Worm (Caenorhabditis elegans) whole organism, L3 larva: ENCODE results near the gene acbp-4.

Experiments used
- ZK546.5 ChIP-seq: sonication (generic microtip); optimal IDR thresholded peaks from 2 replicates; lab custom pipeline; 2017; ENCODE audit warnings: missing biosample characterization, missing genetic modification characterization
- ama-1 ChIP-seq: fragments of 150-350 bp; optimal IDR thresholded peaks from 2 replicates; lab custom pipeline; 2018
- ceh-16 ChIP-seq: sonication (generic microtip); optimal IDR thresholded peaks from 2 replicates; lab custom pipeline; 2017; ENCODE audit warnings: missing biosample characterization, missing genetic modification characterization
- ceh-9 ChIP-seq: sonication (generic microtip); optimal IDR thresholded peaks from 2 replicates; lab custom pipeline; 2018; ENCODE audit warnings: missing biosample characterization, missing genetic modification characterization
- egl-27 ChIP-seq: sonication (generic microtip); optimal IDR thresholded peaks from 4 replicates; lab custom pipeline; 2017; ENCODE audit warnings: missing biosample characterization, missing genetic modification reagents, missing genetic modification characterization
- elt-1 ChIP-seq: fragments of 150-350 bp; optimal IDR thresholded peaks from 2 replicates; lab custom pipeline; 2014; ENCODE audit warnings: missing biosample characterization, missing genetic modification characterization
- elt-2 ChIP-seq: sonication (generic microtip); optimal IDR thresholded peaks from 2 replicates; lab custom pipeline; 2016; ENCODE audit warnings: missing genetic modification reagents, mild to moderate bottlenecking, missing genetic modification characterization, missing compliant biosample characterization
- elt-3 ChIP-seq, 3 experiments: fragments of 150-350 bp in 1 of 3; sonication (generic microtip) in 2 of 3; optimal IDR thresholded peaks; 2 replicates in 2 of 3; 4 replicates in 1 of 3; lab custom pipeline; 2014 to 2017; ENCODE audit warnings: missing biosample characterization in 3 of 3, missing genetic modification characterization in 3 of 3
- eor-1 ChIP-seq, 2 experiments: fragments of 150-350 bp; optimal IDR thresholded peaks; 2 replicates each; lab custom pipeline; 2014 to 2018; ENCODE audit warnings: missing biosample characterization in 2 of 2, missing genetic modification characterization in 2 of 2
- fkh-10 ChIP-seq: sonication (generic microtip); optimal IDR thresholded peaks from 2 replicates; lab custom pipeline; 2017; ENCODE audit warnings: missing biosample characterization, missing genetic modification reagents, missing genetic modification characterization
- fkh-2 ChIP-seq: fragments of 150-350 bp; optimal IDR thresholded peaks from 2 replicates; lab custom pipeline; 2014; ENCODE audit warnings: missing biosample characterization, missing genetic modification reagents, missing genetic modification characterization
- fos-1 ChIP-seq: fragments of 150-350 bp; optimal IDR thresholded peaks from 2 replicates; lab custom pipeline; 2014; ENCODE audit warnings: missing biosample characterization, missing genetic modification characterization
- hmg-11 ChIP-seq: sonication (generic microtip); optimal IDR thresholded peaks from 2 replicates; lab custom pipeline; 2016; ENCODE audit warnings: missing genetic modification characterization, missing compliant biosample characterization
- lin-39 ChIP-seq: fragments of 150-350 bp; optimal IDR thresholded peaks from 2 replicates; lab custom pipeline; 2018; ENCODE audit warnings: missing biosample characterization, missing genetic modification reagents, missing genetic modification characterization
- mdl-1 ChIP-seq: fragments of 150-350 bp; optimal IDR thresholded peaks from 2 replicates; lab custom pipeline; 2014; ENCODE audit warnings: missing biosample characterization, missing genetic modification characterization
- nfya-1 ChIP-seq: sonication (generic microtip); optimal IDR thresholded peaks from 2 replicates; lab custom pipeline; 2017; ENCODE audit warnings: missing genetic modification characterization, mild to moderate bottlenecking, missing compliant biosample characterization, antibody characterized with exemption, moderate library complexity; ENCODE audit not compliant: insufficient read depth
- nhr-11 ChIP-seq: fragments of 150-350 bp; optimal IDR thresholded peaks from 2 replicates; lab custom pipeline; 2014; ENCODE audit warnings: missing biosample characterization, missing genetic modification characterization
- nhr-23 ChIP-seq: fragments of 150-350 bp; optimal IDR thresholded peaks from 2 replicates; lab custom pipeline; 2014; ENCODE audit warnings: missing biosample characterization, missing genetic modification reagents, missing genetic modification characterization
- nhr-237 ChIP-seq: fragments of 150-350 bp; optimal IDR thresholded peaks from 2 replicates; lab custom pipeline; 2014; ENCODE audit warnings: missing biosample characterization, missing genetic modification characterization
- nhr-25 ChIP-seq: sonication (generic microtip); optimal IDR thresholded peaks from 2 replicates; lab custom pipeline; 2017; ENCODE audit warnings: missing biosample characterization, missing genetic modification characterization
- nhr-28 ChIP-seq: fragments of 150-350 bp; optimal IDR thresholded peaks from 2 replicates; lab custom pipeline; 2014; ENCODE audit warnings: missing biosample characterization, missing genetic modification characterization
- nhr-43 ChIP-seq: sonication (generic microtip); optimal IDR thresholded peaks from 2 replicates; lab custom pipeline; 2016; ENCODE audit warnings: mild to moderate bottlenecking, missing genetic modification characterization, missing compliant biosample characterization; ENCODE audit not compliant: poor library complexity, severe bottlenecking
- nhr-76 ChIP-seq: fragments of 150-350 bp; sonication (generic microtip); optimal IDR thresholded peaks from 5 replicates; lab custom pipeline; 2014; ENCODE audit warnings: missing biosample characterization, missing genetic modification characterization
- pha-4 ChIP-seq: fragments of 150-350 bp; optimal IDR thresholded peaks from 2 replicates; lab custom pipeline; 2014; ENCODE audit warnings: missing biosample characterization, missing genetic modification reagents, missing genetic modification characterization
- pqm-1 ChIP-seq: fragments of 150-350 bp; optimal IDR thresholded peaks from 2 replicates; lab custom pipeline; 2017; ENCODE audit warnings: missing biosample characterization, missing genetic modification characterization, inconsistent platforms
- sea-2 ChIP-seq: fragments of 150-350 bp; sonication (generic microtip); optimal IDR thresholded peaks from 4 replicates; lab custom pipeline; 2014; ENCODE audit warnings: missing biosample characterization, missing genetic modification reagents, missing genetic modification characterization
- skn-1 ChIP-seq: fragments of 150-350 bp; optimal IDR thresholded peaks from 2 replicates; lab custom pipeline; 2014; ENCODE audit warnings: missing biosample characterization, missing genetic modification characterization
- tbx-2 ChIP-seq: sonication (generic microtip); optimal IDR thresholded peaks from 2 replicates; lab custom pipeline; 2016; ENCODE audit warnings: mild to moderate bottlenecking, missing genetic modification characterization, missing compliant biosample characterization
- unc-62 ChIP-seq: fragments of 150-350 bp; sonication (generic microtip); optimal IDR thresholded peaks from 4 replicates; lab custom pipeline; 2014; ENCODE audit warnings: missing biosample characterization, missing genetic modification reagents, missing genetic modification characterization
- ztf-4 ChIP-seq: fragments of 150-350 bp; optimal IDR thresholded peaks from 2 replicates; lab custom pipeline; 2014; ENCODE audit warnings: missing biosample characterization, missing genetic modification characterization

Gene acbp-4

DNA sequence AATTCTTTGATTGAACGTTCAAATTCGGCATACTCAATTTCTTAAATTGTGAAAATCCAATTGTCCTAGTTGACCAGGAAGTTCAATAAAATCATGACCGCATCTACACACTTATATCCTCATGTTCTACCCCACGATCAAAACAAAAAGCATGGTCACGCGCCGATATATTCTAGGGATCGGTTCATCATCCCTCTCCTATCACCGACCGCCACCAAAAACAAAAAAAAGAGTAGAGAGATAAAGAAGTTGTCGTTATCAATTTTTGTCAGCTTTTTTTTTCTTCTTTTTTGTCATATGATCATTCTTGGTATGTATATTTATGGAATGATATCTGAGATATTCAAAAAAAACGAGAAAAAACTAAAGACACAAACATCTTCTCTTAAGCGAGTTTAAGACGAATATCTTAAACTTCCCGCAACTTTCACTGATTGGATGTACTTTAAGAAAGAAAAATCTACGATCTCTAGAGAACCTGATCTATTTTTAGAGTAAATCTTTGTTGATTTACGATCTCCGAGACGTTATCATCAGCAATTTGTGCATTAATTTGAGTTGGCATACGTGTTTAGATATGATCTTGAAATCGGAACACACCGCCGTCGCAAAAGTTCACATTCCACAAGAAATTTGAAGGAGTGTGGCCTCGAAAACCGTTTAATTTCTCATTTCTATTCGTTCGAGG lies 3.8 kb downstream of the acbp-4 start:
- TF ChIP-seq ceh-9 (no peak), nfya-1 (tag; lab: Kevin White, UChicago) (peak; percentile 13), pha-4 (tag; lab: Kevin White, UChicago) (no peak), elt-3 (tag; optimal IDR thresholded peaks at IDR 0.05; lab: Kevin White, UChicago) (peak in 1 of 3 experiments; percentile 55), elt-1 (tag; lab: Kevin White, UChicago) (peak; percentile 35), nhr-23 (tag; lab: Kevin White, UChicago) (peak; percentile 79), nhr-43 (peak; percentile 38), nhr-25 (tag; lab: Kevin White, UChicago) (no peak)
- TF ChIP-seq, all 47 proteins: peak for 5

DNA sequence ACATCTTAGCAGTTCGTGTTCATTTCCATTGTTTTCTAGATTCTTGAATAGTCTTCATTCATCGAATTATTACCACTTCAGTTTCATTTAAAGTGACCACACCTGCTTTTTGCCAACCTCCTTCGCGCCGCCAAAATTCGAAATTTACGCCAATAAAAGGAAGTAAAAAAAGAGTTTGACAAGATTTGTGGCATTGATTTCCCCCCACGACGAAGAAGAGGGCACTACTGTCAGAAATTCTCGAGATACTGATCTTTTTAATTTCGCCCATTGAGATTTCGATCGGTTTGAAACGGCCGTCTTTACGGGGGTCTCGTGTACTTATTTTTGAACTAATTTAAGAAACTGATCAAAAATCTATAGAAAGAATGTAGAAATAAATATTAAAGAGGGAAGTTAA lies 7.2 kb downstream of the acbp-4 start:
- TF ChIP-seq fkh-10 (no peak), nhr-25 (tag; lab: Kevin White, UChicago) (peak; percentile 22), nhr-237 (tag; lab: Kevin White, UChicago) (no peak), elt-1 (tag; lab: Kevin White, UChicago) (peak; percentile 83)

DNA sequence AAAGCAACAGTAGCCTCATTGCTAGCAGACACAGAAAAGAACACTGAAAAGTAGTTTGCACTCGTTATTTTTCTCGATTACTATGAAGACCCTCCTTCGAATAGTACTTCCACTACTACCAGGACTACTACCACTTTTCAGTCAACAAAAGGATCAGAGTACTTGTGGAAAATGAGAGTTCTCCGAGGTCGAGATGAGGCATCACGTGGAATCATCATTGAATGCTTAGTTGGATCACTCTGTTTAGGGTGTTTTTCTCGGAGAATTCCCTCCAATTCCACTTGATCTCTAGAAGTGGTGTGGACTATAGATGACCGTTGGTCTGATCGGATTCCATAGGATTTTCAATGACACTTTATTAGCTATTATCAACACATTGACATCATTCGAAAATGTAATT lies 8.1 kb downstream of the acbp-4 start:
- TF ChIP-seq ama-1 (lab: Kevin White, UChicago) (no peak), nhr-28 (tag; lab: Kevin White, UChicago) (no peak), sea-2 (no peak), mdl-1 (no peak), ceh-16 (no peak)

DNA sequence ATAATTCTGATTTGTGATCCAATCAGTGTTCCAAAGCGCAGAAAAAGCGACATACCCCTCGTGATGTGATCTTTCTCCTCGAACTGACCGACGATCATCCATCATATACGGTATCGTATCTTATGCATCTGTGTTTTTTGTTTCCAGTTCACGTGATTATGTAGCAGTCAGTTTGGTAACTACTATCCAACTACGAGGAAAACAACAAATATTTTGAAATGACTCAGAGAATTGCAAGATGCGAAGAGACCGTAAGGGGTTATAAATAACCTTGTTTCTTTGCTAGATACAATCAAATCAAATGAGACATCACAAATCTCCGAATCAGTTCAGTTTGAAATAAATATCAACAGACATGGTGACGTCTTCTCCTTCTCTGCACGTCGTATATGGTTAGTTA lies 8.7 kb downstream of the acbp-4 start:
- peak; percentile 94 for TF ChIP-seq elt-1 (tag; lab: Kevin White, UChicago)
- TF ChIP-seq nhr-25 (tag; lab: Kevin White, UChicago): peak; percentile 89
- TF ChIP-seq nhr-23 (tag; lab: Kevin White, UChicago): peak; percentile 81
- no peak for TF ChIP-seq tbx-2 (tag; lab: Kevin White, UChicago)
- TF ChIP-seq lin-39 (tag; lab: Kevin White, UChicago): no peak
- no peak for TF ChIP-seq ama-1 (lab: Kevin White, UChicago)
- TF ChIP-seq sea-2: no peak
- no peak for TF ChIP-seq ceh-16
- no peak for TF ChIP-seq nfya-1 (tag; lab: Kevin White, UChicago)
- TF ChIP-seq hmg-11 (tag; lab: Kevin White, UChicago): no peak
- TF ChIP-seq mdl-1: peak; percentile 11
- no peak for TF ChIP-seq unc-62 (GFP tag; lab: Kevin White, UChicago)
- TF ChIP-seq nhr-11 (tag; lab: Kevin White, UChicago): no peak
- TF ChIP-seq fkh-10: no peak
- TF ChIP-seq nhr-43: peak; percentile 67

- no peak for TF ChIP-seq mdl-1
- TF ChIP-seq eor-1 (tag; optimal IDR thresholded peaks at IDR 0.05; lab: Kevin White, UChicago): no peak
- TF ChIP-seq nhr-25 (tag; lab: Kevin White, UChicago): peak; percentile 48
- TF ChIP-seq fos-1 (tag; lab: Kevin White, UChicago): no peak
- no peak for TF ChIP-seq skn-1 (tag; lab: Kevin White, UChicago)
- peak; percentile 41 for TF ChIP-seq nhr-23 (tag; lab: Kevin White, UChicago)
- TF ChIP-seq nhr-76 (tag; lab: Kevin White, UChicago): no peak
- TF ChIP-seq fkh-10: no peak
- TF ChIP-seq ztf-4 (tag; lab: Kevin White, UChicago): no peak
- TF ChIP-seq elt-2 (tag; lab: Kevin White, UChicago): no peak
- no peak for TF ChIP-seq lin-39 (tag; lab: Kevin White, UChicago)
- no peak for TF ChIP-seq pqm-1
- TF ChIP-seq ZK546.5: no peak
- no peak for TF ChIP-seq ama-1 (lab: Kevin White, UChicago)
- TF ChIP-seq egl-27: no peak
- no peak for TF ChIP-seq fkh-2 (tag; lab: Kevin White, UChicago)
- TF ChIP-seq nhr-237 (tag; lab: Kevin White, UChicago): no peak
Observed at ce11 chrIII:7299466-7299865, 9.4 kb downstream of the acbp-4 start, which contains the start of the genes B0361.14 and B0361.9. Gene B0361.14, minus strand, starts transcription at chrIII:7299531. Gene B0361.9, minus strand, starts transcription at chrIII:7299631.

DNA sequence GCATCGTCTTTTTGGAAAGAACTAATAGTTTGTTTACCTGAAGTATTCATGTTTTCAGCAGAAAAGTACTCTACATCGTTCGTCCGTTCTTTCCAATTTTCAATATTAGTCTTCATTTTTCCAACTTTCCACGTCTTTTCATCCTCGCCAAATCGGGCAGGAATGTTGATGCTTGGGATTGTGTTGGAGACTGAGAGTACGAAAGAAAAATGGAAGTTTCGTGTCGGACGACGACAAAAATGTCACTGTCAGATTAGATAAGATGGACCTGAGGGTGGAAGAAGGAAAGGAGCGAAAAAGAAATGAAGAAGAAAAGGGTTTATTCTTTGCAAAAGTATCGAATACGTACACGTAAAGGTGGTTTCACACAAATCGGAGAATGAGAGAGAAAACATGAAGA lies 10.9 kb downstream of the acbp-4 start:
- TF ChIP-seq nhr-23 (tag; lab: Kevin White, UChicago): peak; percentile 9
- TF ChIP-seq ztf-4 (tag; lab: Kevin White, UChicago): no peak
- no peak for TF ChIP-seq ceh-16
- peak; percentile 41 for TF ChIP-seq ama-1 (lab: Kevin White, UChicago)
- TF ChIP-seq elt-1 (tag; lab: Kevin White, UChicago): peak; percentile 58
- TF ChIP-seq nhr-25 (tag; lab: Kevin White, UChicago): peak; percentile 52
- TF ChIP-seq, all 47 proteins: peak for 4
